Worm (Caenorhabditis elegans): ENCODE data around the gene sri-65.
A peak's percentile ranks its signal among the peaks of the same experiment; 100 is the strongest.

The sri-65 gene

DNA sequence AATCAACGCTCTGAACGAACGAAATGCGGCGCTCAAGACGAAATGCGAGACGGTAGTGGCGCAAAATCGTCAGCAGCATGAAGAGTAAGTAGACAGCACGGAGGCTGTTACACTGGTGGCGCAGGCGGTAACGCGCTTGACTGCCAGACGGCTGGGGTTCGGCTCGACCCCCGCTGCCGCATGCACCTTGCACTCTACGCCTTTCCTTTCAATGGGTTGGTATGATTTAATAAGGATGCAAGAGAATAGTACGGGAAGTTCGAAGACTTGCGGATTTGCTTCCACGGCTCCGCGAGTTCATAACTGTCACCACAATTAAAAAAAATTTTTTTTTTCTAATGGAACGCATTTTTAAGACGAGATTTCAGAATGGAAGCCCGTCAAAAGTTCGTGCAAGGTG lies 18.1 kb downstream of the sri-65 start (continued):
- TF ChIP-seq F39B2.1 (GFP tag; IDR thresholded peaks at IDR 0.05), result no peak
- peak; percentile 64; the same call in 1 of the 2 replicates for TF ChIP-seq madf-6 (GFP tag; IDR thresholded peaks at IDR 0.05)
- peak; percentile 88 for TF ChIP-seq nfyb-1 (GFP tag; IDR thresholded peaks at IDR 0.05)
- TF ChIP-seq sea-2 (GFP tag; IDR thresholded peaks at IDR 0.05), result 0 out of 2 replicates have a peak, but pooled peaks have one; percentile 29
- TF ChIP-seq hmg-20 (GFP tag; IDR thresholded peaks at IDR 0.05), result peak; percentile 84
- peak; percentile 44 for TF ChIP-seq nhr-179 (tag; optimal IDR thresholded peaks at IDR 0.05)
- TF ChIP-seq chd-7 (tag; optimal IDR thresholded peaks at IDR 0.05), result peak; percentile 84
- no peak for TF ChIP-seq tbx-9 (tag; optimal IDR thresholded peaks at IDR 0.05; ENCODE audit: borderline replicate concordance)
- peak; percentile 94 for TF ChIP-seq die-1 (tag; optimal IDR thresholded peaks at IDR 0.05)
- TF ChIP-seq ama-1 (optimal IDR thresholded peaks at IDR 0.05), result no peak
- peak; percentile 51 to 59 for TF ChIP-seq ama-1 (GFP tag; optimal IDR thresholded peaks at IDR 0.05)
- 0 out of 2 replicates have a peak, but pooled peaks have one; percentile 46 for TF ChIP-seq hsf-1 (GFP tag; IDR thresholded peaks at IDR 0.05)
- TF ChIP-seq ztf-26 (tag; optimal IDR thresholded peaks at IDR 0.05), result peak; percentile 86
- TF ChIP-seq nfya-2 (GFP tag; IDR thresholded peaks at IDR 0.05), result 0 out of 2 replicates have a peak, but pooled peaks have one; percentile 42
- TF ChIP-seq zfh-2 (GFP tag; conservative IDR thresholded peaks at IDR 0.05), result peak; percentile 96
- peak; percentile 32 for TF ChIP-seq ccch-3 (GFP tag; optimal IDR thresholded peaks at IDR 0.05)
- TF ChIP-seq lsl-1 (GFP tag; optimal IDR thresholded peaks at IDR 0.05), result peak; percentile 54
- peak; percentile 59 for TF ChIP-seq lsy-27 (tag; optimal IDR thresholded peaks at IDR 0.05; ENCODE audit: borderline replicate concordance, insufficient read depth)
- peak; percentile 92 for TF ChIP-seq B0336.3 (GFP tag; IDR thresholded peaks at IDR 0.05)
- 0 out of 2 replicates have a peak, but pooled peaks have one; percentile 60 for TF ChIP-seq bed-2 (GFP tag; IDR thresholded peaks at IDR 0.05)
- TF ChIP-seq let-526 (GFP tag; IDR thresholded peaks at IDR 0.05), result peak; percentile 70; the same call in 1 of the 2 replicates
- TF ChIP-seq hrde-1 (tag; optimal IDR thresholded peaks at IDR 0.05; ENCODE audit: borderline replicate concordance), result peak; percentile 89
- TF ChIP-seq C17E4.6 (GFP tag; IDR thresholded peaks at IDR 0.05), result no peak
- peak; percentile 44 to 66 for TF ChIP-seq let-607 (tag; optimal IDR thresholded peaks at IDR 0.05)
- peak; percentile 70 for TF ChIP-seq sptf-2 (GFP tag; optimal IDR thresholded peaks at IDR 0.05)
- peak; percentile 72 for TF ChIP-seq rcor-1 (GFP tag; IDR thresholded peaks at IDR 0.05)
- TF ChIP-seq lin-40 (tag; optimal IDR thresholded peaks at IDR 0.05), result peak; percentile 72
- TF ChIP-seq B0019.2 (GFP tag; conservative IDR thresholded peaks at IDR 0.05), result peak; percentile 26; the same call in 1 of the 2 replicates
- peak; percentile 67 for TF ChIP-seq nhr-27 (tag; optimal IDR thresholded peaks at IDR 0.05)
- TF ChIP-seq ztf-22 (GFP tag; optimal IDR thresholded peaks at IDR 0.05), result no peak
- TF ChIP-seq mel-28 (tag; optimal IDR thresholded peaks at IDR 0.05; ENCODE audit: borderline replicate concordance), result peak; percentile 50
- no peak for TF ChIP-seq lag-1 (GFP tag; IDR thresholded peaks at IDR 0.05)
- TF ChIP-seq F57A8.1 (GFP tag; optimal IDR thresholded peaks at IDR 0.05), result peak; percentile 62
- peak; percentile 69 for TF ChIP-seq ceh-100 (GFP tag; IDR thresholded peaks at IDR 0.05)
- TF ChIP-seq zim-3 (tag; optimal IDR thresholded peaks at IDR 0.05), result peak; percentile 83
- TF ChIP-seq cebp-2 (GFP tag; IDR thresholded peaks at IDR 0.05), result peak; percentile 87
- TF ChIP-seq Y53F4B.3 (GFP tag; IDR thresholded peaks at IDR 0.05), result 0 out of 2 replicates have a peak, but pooled peaks have one; percentile 24
- TF ChIP-seq unc-130 (GFP tag; optimal IDR thresholded peaks at IDR 0.05), result peak; percentile 73
- TF ChIP-seq attf-3 (GFP tag; conservative IDR thresholded peaks at IDR 0.05), result no peak
- TF ChIP-seq madf-3 (GFP tag; IDR thresholded peaks at IDR 0.05), result peak; percentile 69; the same call in 1 of the 2 replicates
- peak; percentile 92 for TF ChIP-seq dox-1 (GFP tag; IDR thresholded peaks at IDR 0.05)
- TF ChIP-seq atf-7 (tag; optimal IDR thresholded peaks at IDR 0.05), result peak; percentile 68
- TF ChIP-seq B0035.1 (tag; optimal IDR thresholded peaks at IDR 0.05), result peak; percentile 69
- peak; percentile 27 for TF ChIP-seq F22D6.2 (tag; optimal IDR thresholded peaks at IDR 0.05)
- TF ChIP-seq F10E7.11 (tag; optimal IDR thresholded peaks at IDR 0.05), result peak; percentile 78
- peak; percentile 76 for TF ChIP-seq ztf-18 (tag; optimal IDR thresholded peaks at IDR 0.05)
- no peak for TF ChIP-seq hlh-26 (GFP tag; conservative IDR thresholded peaks at IDR 0.05)
- TF ChIP-seq snpc-1.3 (tag; optimal IDR thresholded peaks at IDR 0.05; ENCODE audit: insufficient read depth), result peak; percentile 84
